Worm (Caenorhabditis elegans) whole organism, L4 larva: ENCODE data around the gene F21C10.11.
"Not testable (repeated sequence)": the region's sequence is repeated elsewhere in the genome, so short reads cannot be mapped to it uniquely, and the experiment has no call there.

Experiments
- R02D3.7 ChIP-seq: fragments of 150-350 bp; sonication (generic microtip); optimal IDR thresholded peaks from 3 replicates; lab custom pipeline; 2014; ENCODE audit warnings: missing biosample characterization, missing genetic modification characterization
- ceh-28 ChIP-seq: fragments of 150-350 bp; optimal IDR thresholded peaks from 2 replicates; lab custom pipeline; 2014; ENCODE audit warnings: missing biosample characterization, missing genetic modification reagents, missing genetic modification characterization
- hlh-11 ChIP-seq: fragments of 200-800 bp; sonication (Bioruptor generic); optimal IDR thresholded peaks from 2 replicates; lab custom pipeline; 2018; ENCODE audit warnings: mild to moderate bottlenecking, missing genetic modification characterization, missing compliant biosample characterization
- lir-3 ChIP-seq: sonication (generic microtip); optimal IDR thresholded peaks from 2 replicates; lab custom pipeline; 2016; ENCODE audit warnings: mild to moderate bottlenecking, missing genetic modification characterization, missing compliant biosample characterization
- pha-4 ChIP-seq, 2 experiments: fragments of 150-350 bp in 1 of 2; fragments of 200-800 bp in 1 of 2; sonication (Bioruptor generic) in 1 of 2; IDR thresholded peaks in 1 of 2; optimal IDR thresholded peaks in 1 of 2; 2 replicates each; pipeline versions ENCODE4 v1.3.6 to Lab custom; 2014 to 2022; ENCODE audit warnings: missing genetic modification characterization in 2 of 2, missing genetic modification reagents in 2 of 2, missing biosample characterization in 1 of 2, missing compliant biosample characterization in 1 of 2
- spr-3 ChIP-seq: fragments of 200-800 bp; sonication (Bioruptor generic); optimal IDR thresholded peaks from 2 replicates; lab custom pipeline; 2018; ENCODE audit warnings: mild to moderate bottlenecking, missing genetic modification characterization, missing compliant biosample characterization
- unc-62 ChIP-seq, 3 experiments: fragments of 150-350 bp in 1 of 3; sonication (generic microtip); optimal IDR thresholded peaks in 2 of 3; peaks in 1 of 3; 1 replicate in 1 of 3; 2 replicates in 2 of 3; lab custom pipeline; 2014 to 2017; ENCODE audit warnings: missing biosample characterization in 3 of 3, missing genetic modification characterization in 3 of 3, missing genetic modification reagents in 3 of 3, missing genotype in 1 of 3

DNA sequence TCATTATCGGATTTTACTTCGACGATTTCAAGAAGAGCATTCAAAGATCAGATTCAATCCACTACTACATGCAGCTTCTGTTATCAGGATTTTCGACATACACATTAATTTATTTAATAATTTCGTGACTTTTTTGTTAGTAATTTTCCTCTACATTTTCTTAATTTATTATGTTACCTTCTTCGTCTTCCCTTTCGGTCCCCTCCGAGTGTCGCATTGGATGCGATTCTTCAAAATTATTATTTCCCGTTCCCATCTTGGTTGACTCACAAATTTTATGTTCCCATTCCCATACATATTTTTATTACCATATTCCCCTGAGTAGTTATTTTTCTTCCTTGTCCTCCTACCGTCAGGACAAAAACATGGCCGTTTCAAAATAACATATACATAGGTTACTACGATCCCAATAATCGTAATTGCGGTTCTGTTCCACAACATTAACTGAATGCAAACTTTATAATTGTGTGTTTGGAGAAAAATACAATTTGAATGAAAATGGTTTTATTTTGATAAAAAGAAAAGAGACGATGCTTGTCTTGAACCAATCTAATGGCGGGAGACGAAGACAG, 35.9 kb downstream of the F21C10.11 start:
- not testable (repeated sequence) for TF ChIP-seq spr-3 (GFP tag; lab: Kevin White, UChicago); pha-4 (GFP tag; IDR thresholded peaks at IDR 0.05; lab: Robert Waterston, UW); pha-4 (tag; optimal IDR thresholded peaks at IDR 0.05; lab: Kevin White, UChicago); ceh-28 (tag; lab: Kevin White, UChicago); hlh-11 (tag; lab: Kevin White, UChicago); unc-62 (GFP tag; optimal IDR thresholded peaks at IDR 0.05 in 1 of 2; lab: Kevin White, UChicago); unc-62 (tag; optimal IDR thresholded peaks at IDR 0.05; lab: Kevin White, UChicago); R02D3.7; lir-3 (tag; lab: Kevin White, UChicago)
